Worm (Caenorhabditis elegans) whole organism, L4 larva: Measurements from ENCODE around the gene pgap-3.

Source experiments
- F10B5.3 ChIP-seq: sonication (generic microtip); optimal IDR thresholded peaks from 2 replicates; lab custom pipeline; 2016; ENCODE audit warnings: mild to moderate bottlenecking, missing genetic modification characterization, missing compliant biosample characterization
- F26F4.8 ChIP-seq: fragments of 200-800 bp; sonication (Bioruptor generic); conservative IDR thresholded peaks from 2 replicates; pipeline ENCODE4 v1.3.6; 2022; ENCODE audit warnings: missing genetic modification characterization, missing compliant biosample characterization
- F49E8.2 ChIP-seq: sonication (generic microtip); optimal IDR thresholded peaks from 2 replicates; lab custom pipeline; 2016; ENCODE audit warnings: missing compliant biosample characterization, mild to moderate bottlenecking, missing genetic modification characterization, borderline replicate concordance
- T20F7.1 ChIP-seq: fragments of 200-800 bp; sonication (Bioruptor generic); optimal IDR thresholded peaks from 2 replicates; lab custom pipeline; 2018; ENCODE audit warnings: mild to moderate bottlenecking, missing genetic modification characterization, missing compliant biosample characterization
- ZK546.5 ChIP-seq, 2 experiments: sonication (generic microtip); optimal IDR thresholded peaks; 2 replicates each; lab custom pipeline; 2017; ENCODE audit warnings: missing biosample characterization in 2 of 2, missing genetic modification characterization in 2 of 2
- aha-1 ChIP-seq: fragments of 150-350 bp; peaks from one replicate; lab custom pipeline; 2014; ENCODE audit warnings: missing biosample characterization, missing genetic modification characterization
- arid-1 ChIP-seq: fragments of 200-800 bp; sonication (Bioruptor generic); conservative IDR thresholded peaks from 2 replicates; pipeline ENCODE4 v1.3.6; 2022; ENCODE audit warnings: missing genetic modification reagents, missing genetic modification characterization, missing compliant biosample characterization
- ceh-20 ChIP-seq: fragments of 200-800 bp; sonication (Bioruptor generic); IDR thresholded peaks from 2 replicates; pipeline ENCODE4 v1.3.6; 2022; ENCODE audit warnings: missing genetic modification reagents, missing genetic modification characterization, missing compliant biosample characterization
- ceh-44 ChIP-seq: fragments of 200-800 bp; sonication (Bioruptor generic); IDR thresholded peaks from 2 replicates; pipeline ENCODE4 v1.3.6; 2022; ENCODE audit warnings: missing genetic modification reagents, missing genetic modification characterization, missing compliant biosample characterization
- daf-16 ChIP-seq, 3 experiments: sonication (generic microtip); optimal IDR thresholded peaks; 2 replicates each; lab custom pipeline; 2016 to 2017; ENCODE audit warnings: missing genetic modification characterization in 3 of 3, missing genetic modification reagents in 3 of 3, mild to moderate bottlenecking in 2 of 3, missing compliant biosample characterization in 2 of 3, missing biosample characterization in 1 of 3, moderate library complexity in 1 of 3
- dmd-6 ChIP-seq: fragments of 200-800 bp; sonication (Bioruptor generic); IDR thresholded peaks from 2 replicates; pipeline ENCODE4 v1.3.6; 2022; ENCODE audit warnings: missing genetic modification reagents, missing genetic modification characterization, missing compliant biosample characterization
- dpl-1 ChIP-seq: fragments of 150-350 bp; optimal IDR thresholded peaks from 2 replicates; lab custom pipeline; 2014; ENCODE audit warnings: missing biosample characterization, missing genetic modification reagents, missing genetic modification characterization
- dve-1 ChIP-seq: sonication (generic microtip); optimal IDR thresholded peaks from 2 replicates; lab custom pipeline; 2017; ENCODE audit warnings: antibody characterized with exemption, mild to moderate bottlenecking, missing genetic modification characterization, missing compliant biosample characterization; ENCODE audit not compliant: insufficient read depth
- egl-43 ChIP-seq: fragments of 200-800 bp; sonication (Bioruptor generic); IDR thresholded peaks from 2 replicates; pipeline ENCODE4 v1.3.6; 2022; ENCODE audit warnings: missing genetic modification reagents, missing genetic modification characterization, missing compliant biosample characterization
- fkh-10 ChIP-seq: fragments of 150-350 bp; optimal IDR thresholded peaks from 2 replicates; lab custom pipeline; 2014; ENCODE audit warnings: missing biosample characterization, missing genetic modification reagents, missing genetic modification characterization
- hlh-11 ChIP-seq: fragments of 200-800 bp; sonication (Bioruptor generic); optimal IDR thresholded peaks from 2 replicates; lab custom pipeline; 2018; ENCODE audit warnings: mild to moderate bottlenecking, missing genetic modification characterization, missing compliant biosample characterization
- jun-1 ChIP-seq: fragments of 150-350 bp; optimal IDR thresholded peaks from 2 replicates; lab custom pipeline; 2014; ENCODE audit warnings: missing biosample characterization, missing genetic modification reagents, missing genetic modification characterization
- lin-38 ChIP-seq: fragments of 200-800 bp; sonication (Bioruptor generic); IDR thresholded peaks from 2 replicates; pipeline ENCODE4 v1.3.6; 2022; ENCODE audit warnings: missing genetic modification reagents, missing genetic modification characterization, missing compliant biosample characterization
- lsy-2 ChIP-seq, 2 experiments: fragments of 150-350 bp in 1 of 2; sonication (generic microtip) in 1 of 2; optimal IDR thresholded peaks; 2 replicates each; lab custom pipeline; 2014 to 2017; ENCODE audit warnings: missing biosample characterization in 2 of 2, missing genetic modification characterization in 2 of 2
- madf-9 ChIP-seq: fragments of 200-800 bp; sonication (Bioruptor generic); conservative IDR thresholded peaks from 2 replicates; pipeline ENCODE4 v1.3.6; 2022; ENCODE audit warnings: missing genetic modification reagents, missing genetic modification characterization, missing compliant biosample characterization
- mep-1 ChIP-seq: fragments of 150-350 bp; sonication (generic microtip); optimal IDR thresholded peaks from 3 replicates; lab custom pipeline; 2014; ENCODE audit warnings: missing biosample characterization, missing genetic modification characterization
- mes-2 ChIP-seq: sonication (generic microtip); optimal IDR thresholded peaks from 2 replicates; lab custom pipeline; 2016; ENCODE audit warnings: missing genotype, mild to moderate bottlenecking, missing genetic modification characterization, missing compliant biosample characterization; ENCODE audit not compliant: poor library complexity, severe bottlenecking
- mxl-2 ChIP-seq: fragments of 200-800 bp; sonication (Bioruptor generic); conservative IDR thresholded peaks from 2 replicates; pipeline ENCODE4 v1.3.6; 2022; ENCODE audit warnings: missing genetic modification reagents, missing genetic modification characterization, missing compliant biosample characterization
- mxl-3 ChIP-seq: fragments of 200-800 bp; sonication (Bioruptor generic); optimal IDR thresholded peaks from 2 replicates; lab custom pipeline; 2018; ENCODE audit warnings: mild to moderate bottlenecking, missing genetic modification characterization, missing compliant biosample characterization
- nhr-10 ChIP-seq: fragments of 150-350 bp; optimal IDR thresholded peaks from 2 replicates; lab custom pipeline; 2014; ENCODE audit warnings: missing biosample characterization, missing genetic modification characterization
- nhr-102 ChIP-seq: sonication (generic microtip); optimal IDR thresholded peaks from 2 replicates; lab custom pipeline; 2016; ENCODE audit warnings: mild to moderate bottlenecking, missing genetic modification characterization, moderate library complexity, missing compliant biosample characterization
- nhr-28 ChIP-seq: fragments of 150-350 bp; optimal IDR thresholded peaks from 2 replicates; lab custom pipeline; 2014; ENCODE audit warnings: missing biosample characterization, missing genetic modification characterization
- nhr-6 ChIP-seq: fragments of 150-350 bp; optimal IDR thresholded peaks from 2 replicates; lab custom pipeline; 2014; ENCODE audit warnings: missing biosample characterization, missing genetic modification characterization
- nhr-77 ChIP-seq: fragments of 150-350 bp; optimal IDR thresholded peaks from 2 replicates; lab custom pipeline; 2014; ENCODE audit warnings: missing biosample characterization, missing genetic modification characterization
- pha-4 ChIP-seq, 2 experiments: fragments of 150-350 bp in 1 of 2; fragments of 200-800 bp in 1 of 2; sonication (Bioruptor generic) in 1 of 2; IDR thresholded peaks in 1 of 2; optimal IDR thresholded peaks in 1 of 2; 2 replicates each; pipeline versions ENCODE4 v1.3.6 to Lab custom; 2014 to 2022; ENCODE audit warnings: missing genetic modification characterization in 2 of 2, missing genetic modification reagents in 2 of 2, missing biosample characterization in 1 of 2, missing compliant biosample characterization in 1 of 2
- pqm-1 ChIP-seq: sonication (generic microtip); optimal IDR thresholded peaks from 2 replicates; lab custom pipeline; 2017; ENCODE audit warnings: missing biosample characterization, missing genetic modification characterization
- set-16 ChIP-seq: fragments of 200-800 bp; sonication (Bioruptor generic); IDR thresholded peaks from 2 replicates; pipeline ENCODE4 v1.3.6; 2022; ENCODE audit warnings: missing genetic modification reagents, missing genetic modification characterization, missing compliant biosample characterization
- skn-1 ChIP-seq: fragments of 150-350 bp; optimal IDR thresholded peaks from 2 replicates; lab custom pipeline; 2014; ENCODE audit warnings: missing biosample characterization, missing genetic modification characterization
- snpc-1.2 ChIP-seq: fragments of 200-800 bp; sonication (Bioruptor generic); IDR thresholded peaks from 2 replicates; pipeline ENCODE4 v1.3.6; 2022; ENCODE audit warnings: missing genetic modification reagents, missing genetic modification characterization, missing compliant biosample characterization
- unc-130 ChIP-seq: sonication (generic microtip); optimal IDR thresholded peaks from 2 replicates; lab custom pipeline; 2016; ENCODE audit warnings: missing genetic modification reagents, missing genetic modification characterization, missing compliant biosample characterization
- zag-1 ChIP-seq: fragments of 150-350 bp; optimal IDR thresholded peaks from 2 replicates; lab custom pipeline; 2014; ENCODE audit warnings: missing biosample characterization, missing genetic modification characterization
- zfp-2 ChIP-seq: sonication (generic microtip); optimal IDR thresholded peaks from 2 replicates; lab custom pipeline; 2016; ENCODE audit warnings: mild to moderate bottlenecking, missing genetic modification characterization, missing compliant biosample characterization
- zip-11 ChIP-seq: fragments of 200-800 bp; sonication (Bioruptor generic); IDR thresholded peaks from 2 replicates; pipeline ENCODE4 v1.3.6; 2022; ENCODE audit warnings: missing genetic modification characterization, missing compliant biosample characterization
- ztf-7 ChIP-seq: fragments of 150-350 bp; optimal IDR thresholded peaks from 2 replicates; lab custom pipeline; 2014; ENCODE audit warnings: missing biosample characterization, missing genetic modification characterization

pgap-3 gene

DNA sequence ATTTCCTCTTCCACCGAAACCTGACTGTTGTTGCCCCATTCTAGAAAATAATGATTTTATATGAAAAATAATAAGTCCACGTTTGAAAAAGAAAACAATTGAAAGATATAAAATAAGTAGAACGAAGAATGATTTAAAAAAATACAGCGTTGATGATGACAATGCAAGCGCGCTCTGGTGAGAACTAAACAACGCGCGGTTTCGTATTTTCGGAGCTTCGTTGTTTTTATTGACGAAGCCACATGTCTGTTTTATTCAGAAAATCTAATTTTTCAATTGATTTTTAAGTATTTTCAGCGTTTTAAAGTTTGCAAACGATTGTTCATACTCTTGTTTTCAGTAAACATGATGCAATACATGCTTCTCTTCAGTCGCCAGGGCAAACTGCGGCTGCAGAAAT is 30.1 kb downstream of the pgap-3 start, which contains the start of the genes rpt-2 and aps-1 (continued):
- TF ChIP-seq dmd-6 (GFP tag; lab: Robert Waterston, UW): peak; percentile 34
- TF ChIP-seq mxl-3 (GFP tag; lab: Kevin White, UChicago): peak; percentile 50
- TF ChIP-seq ceh-44 (GFP tag; lab: Robert Waterston, UW): no peak
- peak; percentile 8 for TF ChIP-seq pqm-1 (tag; lab: Kevin White, UChicago)
- TF ChIP-seq mxl-2: no peak
- peak; percentile 47 for TF ChIP-seq nhr-28 (tag; lab: Kevin White, UChicago)
- TF ChIP-seq mes-2: peak; percentile 87
- no peak for TF ChIP-seq ZK546.5 (tag; optimal IDR thresholded peaks at IDR 0.05; lab: Kevin White, UChicago)
- TF ChIP-seq dpl-1 (GFP tag; lab: Kevin White, UChicago): peak; percentile 79
- peak; percentile 76 for TF ChIP-seq dve-1
- TF ChIP-seq nhr-10 (tag; lab: Kevin White, UChicago): no peak
- TF ChIP-seq zfp-2 (tag; lab: Kevin White, UChicago): no peak
- TF ChIP-seq F26F4.8: no peak
- TF ChIP-seq aha-1 (tag; lab: Kevin White, UChicago): no peak
- peak; percentile 60 for TF ChIP-seq hlh-11 (tag; lab: Kevin White, UChicago)
- no peak for TF ChIP-seq daf-16 (GFP tag; optimal IDR thresholded peaks at IDR 0.05; lab: Kevin White, UChicago)
- peak; percentile 57 for TF ChIP-seq daf-16 (tag; optimal IDR thresholded peaks at IDR 0.05; lab: Kevin White, UChicago)
- TF ChIP-seq ceh-20: no peak
- TF ChIP-seq nhr-6 (tag; lab: Kevin White, UChicago): peak; percentile 45

DNA sequence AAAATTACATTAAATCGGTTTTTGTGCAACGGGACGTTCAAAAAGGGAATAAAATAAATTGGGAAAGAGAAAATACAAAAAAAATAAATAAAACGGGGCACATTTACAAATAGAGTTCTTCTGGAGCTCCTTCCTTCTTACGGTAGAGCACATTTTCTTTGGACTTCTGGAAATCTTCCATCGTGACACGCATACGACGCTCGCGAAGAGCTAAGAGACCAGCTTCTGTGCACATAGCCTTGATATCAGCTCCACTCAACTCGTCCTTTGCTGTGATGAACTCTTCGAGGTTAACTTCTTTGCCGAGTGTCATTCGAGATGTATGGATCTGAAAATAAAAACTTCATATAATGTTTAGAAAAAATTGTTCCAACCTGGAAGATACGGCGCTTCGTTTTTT is 31.6 kb downstream of the pgap-3 start:
- no peak for TF ChIP-seq madf-9 (GFP tag; lab: Robert Waterston, UW)
- no peak for TF ChIP-seq ztf-7
- TF ChIP-seq aha-1 (tag; lab: Kevin White, UChicago): peak; percentile 15
- peak; percentile 48 for TF ChIP-seq T20F7.1 (GFP tag; lab: Kevin White, UChicago)
- peak; percentile 59 for TF ChIP-seq jun-1 (tag; lab: Kevin White, UChicago)
- peak; percentile 3 for TF ChIP-seq hlh-11 (tag; lab: Kevin White, UChicago)
- no peak for TF ChIP-seq fkh-10
- TF ChIP-seq, all 104 proteins: peak for 4

- TF ChIP-seq mep-1 (tag; lab: Kevin White, UChicago) (peak; percentile 40), lsy-2 (tag; optimal IDR thresholded peaks at IDR 0.05; lab: Kevin White, UChicago) (no peak), lin-38 (GFP tag; lab: Robert Waterston, UW) (peak; percentile 44), set-16 (no peak), nhr-102 (tag; lab: Kevin White, UChicago) (no peak), egl-43 (GFP tag; lab: Robert Waterston, UW) (peak; percentile 22; the same call in 1 of the 2 replicates), F10B5.3 (tag; lab: Kevin White, UChicago) (no peak), pqm-1 (tag; lab: Kevin White, UChicago) (no peak), zag-1 (tag; lab: Kevin White, UChicago) (no peak), zip-11 (GFP tag; lab: Robert Waterston, UW) (no peak), F49E8.2 (tag; lab: Kevin White, UChicago) (peak; percentile 31), arid-1 (GFP tag; lab: Robert Waterston, UW) (peak; percentile 9; the same call in 1 of the 2 replicates), pha-4 (GFP tag; IDR thresholded peaks at IDR 0.05; lab: Robert Waterston, UW) (peak; percentile 9; the same call in 1 of the 2 replicates), pha-4 (tag; optimal IDR thresholded peaks at IDR 0.05; lab: Kevin White, UChicago) (no peak), skn-1 (tag; lab: Kevin White, UChicago) (no peak), unc-130 (no peak), nhr-77 (tag; lab: Kevin White, UChicago) (no peak), ZK546.5 (tag; optimal IDR thresholded peaks at IDR 0.05; lab: Kevin White, UChicago) (no peak), snpc-1.2 (GFP tag; lab: Robert Waterston, UW) (peak; percentile 46; the same call in 1 of the 2 replicates)
- TF ChIP-seq, all 104 proteins: peak for 7
Measured at ce11 chrV:6015546-6016089, 32.1 kb downstream of the pgap-3 start.
